Worm (Caenorhabditis elegans) whole organism, mixed stage, embryonic: ENCODE measurements around the gene cdgs-1.

Experiments used
- M03D4.4 ChIP-seq: sonication (generic microtip); optimal IDR thresholded peaks from 2 replicates; lab custom pipeline; 2017; ENCODE audit warnings: mild to moderate bottlenecking, missing genetic modification characterization, missing compliant biosample characterization
- bed-3 ChIP-seq: fragments of 200-800 bp; sonication (Bioruptor generic); optimal IDR thresholded peaks from 3 replicates; lab custom pipeline; 2018; ENCODE audit warnings: mild to moderate bottlenecking, missing genetic modification characterization, moderate library complexity, missing compliant biosample characterization
- blmp-1 ChIP-seq: fragments of 150-350 bp; optimal IDR thresholded peaks from 2 replicates; lab custom pipeline; 2014; ENCODE audit warnings: missing biosample characterization, missing genetic modification characterization
- ceh-39 ChIP-seq: fragments of 150-350 bp; optimal IDR thresholded peaks from 2 replicates; lab custom pipeline; 2014; ENCODE audit warnings: missing biosample characterization, missing genetic modification characterization
- ceh-43 ChIP-seq: fragments of 200-800 bp; sonication (Bioruptor generic); optimal IDR thresholded peaks from 2 replicates; lab custom pipeline; 2018; ENCODE audit warnings: mild to moderate bottlenecking, missing genetic modification characterization, moderate library complexity, missing compliant biosample characterization
- ceh-83 ChIP-seq: fragments of 200-800 bp; sonication (Bioruptor generic); optimal IDR thresholded peaks from 2 replicates; lab custom pipeline; 2018; ENCODE audit warnings: mild to moderate bottlenecking, missing genetic modification characterization, missing compliant biosample characterization
- ces-1 ChIP-seq: fragments of 150-350 bp; optimal IDR thresholded peaks from 2 replicates; lab custom pipeline; 2014; ENCODE audit warnings: missing biosample characterization, missing genetic modification reagents, missing genetic modification characterization
- cnd-1 ChIP-seq: fragments of 200-800 bp; sonication (Bioruptor generic); optimal IDR thresholded peaks from 2 replicates; lab custom pipeline; 2018; ENCODE audit warnings: mild to moderate bottlenecking, missing genetic modification characterization, missing compliant biosample characterization
- elt-1 ChIP-seq: sonication (generic microtip); optimal IDR thresholded peaks from 2 replicates; lab custom pipeline; 2017; ENCODE audit warnings: missing genetic modification characterization, mild to moderate bottlenecking, missing compliant biosample characterization, antibody characterized with exemption, moderate library complexity, borderline replicate concordance; ENCODE audit not compliant: insufficient read depth
- elt-3 ChIP-seq: fragments of 150-350 bp; optimal IDR thresholded peaks from 2 replicates; lab custom pipeline; 2014; ENCODE audit warnings: missing biosample characterization, missing genetic modification characterization
- flh-1 ChIP-seq: fragments of 200-800 bp; sonication (Bioruptor generic); optimal IDR thresholded peaks from 2 replicates; lab custom pipeline; 2018; ENCODE audit warnings: mild to moderate bottlenecking, missing genetic modification characterization, moderate library complexity, missing compliant biosample characterization
- ham-2 ChIP-seq: fragments of 200-800 bp; sonication (Bioruptor generic); optimal IDR thresholded peaks from 2 replicates; lab custom pipeline; 2018; ENCODE audit warnings: mild to moderate bottlenecking, missing genetic modification characterization, missing compliant biosample characterization
- hlh-1 ChIP-seq: fragments of 150-350 bp; optimal IDR thresholded peaks from 2 replicates; lab custom pipeline; 2014; ENCODE audit warnings: missing biosample characterization, missing genetic modification reagents, missing genetic modification characterization
- lin-32 ChIP-seq: fragments of 200-800 bp; sonication (Bioruptor generic); optimal IDR thresholded peaks from 2 replicates; lab custom pipeline; 2018; ENCODE audit warnings: mild to moderate bottlenecking, missing genetic modification characterization, missing compliant biosample characterization
- lsy-2 ChIP-seq: fragments of 150-350 bp; optimal IDR thresholded peaks from 2 replicates; lab custom pipeline; 2014; ENCODE audit warnings: missing biosample characterization, missing genetic modification characterization
- mep-1 ChIP-seq: fragments of 150-350 bp; optimal IDR thresholded peaks from 2 replicates; lab custom pipeline; 2017; ENCODE audit warnings: missing biosample characterization, missing genetic modification reagents, missing genetic modification characterization, inconsistent platforms
- mls-2 ChIP-seq: sonication (generic microtip); optimal IDR thresholded peaks from 2 replicates; lab custom pipeline; 2016; ENCODE audit warnings: mild to moderate bottlenecking, missing genetic modification characterization, moderate library complexity, missing compliant biosample characterization
- nhr-12 ChIP-seq: fragments of 150-350 bp; optimal IDR thresholded peaks from 2 replicates; lab custom pipeline; 2014; ENCODE audit warnings: missing biosample characterization, missing genetic modification characterization
- nhr-237 ChIP-seq: fragments of 150-350 bp; optimal IDR thresholded peaks from 2 replicates; lab custom pipeline; 2014; ENCODE audit warnings: missing biosample characterization, missing genetic modification characterization
- nhr-28 ChIP-seq: fragments of 150-350 bp; optimal IDR thresholded peaks from 2 replicates; lab custom pipeline; 2014; ENCODE audit warnings: missing biosample characterization, missing genetic modification characterization
- nhr-76 ChIP-seq: sonication (generic microtip); optimal IDR thresholded peaks from 2 replicates; lab custom pipeline; 2017; ENCODE audit warnings: missing biosample characterization, missing genetic modification characterization
- pha-4 ChIP-seq: fragments of 150-350 bp; optimal IDR thresholded peaks from 2 replicates; lab custom pipeline; 2018; ENCODE audit warnings: missing biosample characterization, missing genetic modification reagents, missing genetic modification characterization
- sem-2 ChIP-seq: fragments of 200-800 bp; sonication (Bioruptor generic); optimal IDR thresholded peaks from 2 replicates; lab custom pipeline; 2018; ENCODE audit warnings: mild to moderate bottlenecking, missing genetic modification characterization, missing compliant biosample characterization
- snpc-4 ChIP-seq: fragments of 150-350 bp; optimal IDR thresholded peaks from 2 replicates; lab custom pipeline; 2014; ENCODE audit warnings: missing biosample characterization, missing genetic modification characterization
- sptf-1 ChIP-seq: sonication (generic microtip); optimal IDR thresholded peaks from 2 replicates; lab custom pipeline; 2017; ENCODE audit warnings: mild to moderate bottlenecking, missing genetic modification characterization, moderate library complexity, missing compliant biosample characterization
- tbx-8 ChIP-seq: fragments of 200-800 bp; sonication (Bioruptor generic); optimal IDR thresholded peaks from 2 replicates; lab custom pipeline; 2018; ENCODE audit warnings: mild to moderate bottlenecking, missing genetic modification characterization, moderate library complexity, missing compliant biosample characterization
- unc-120 ChIP-seq: sonication (generic microtip); optimal IDR thresholded peaks from 2 replicates; lab custom pipeline; 2017; ENCODE audit warnings: missing genetic modification characterization, missing compliant biosample characterization; ENCODE audit not compliant: poor library complexity, severe bottlenecking
- unc-39 ChIP-seq: fragments of 150-350 bp; optimal IDR thresholded peaks from 2 replicates; lab custom pipeline; 2014; ENCODE audit warnings: missing biosample characterization, missing genetic modification characterization
- unc-62 ChIP-seq: fragments of 150-350 bp; optimal IDR thresholded peaks from 2 replicates; lab custom pipeline; 2014; ENCODE audit warnings: missing biosample characterization, missing genetic modification reagents, missing genetic modification characterization
- zip-8 ChIP-seq: fragments of 150-350 bp; optimal IDR thresholded peaks from 2 replicates; lab custom pipeline; 2014; ENCODE audit warnings: missing biosample characterization, missing genetic modification characterization
- ztf-11 ChIP-seq: fragments of 150-350 bp; optimal IDR thresholded peaks from 2 replicates; lab custom pipeline; 2014; ENCODE audit warnings: missing biosample characterization, missing genetic modification characterization

cdgs-1 gene

ce11 chrIV:7789521-7789949, 26.0 kb downstream of the cdgs-1 start, which contains the start of gene imp-3:
Gene imp-3 (minus strand): TSS chrIV:7789613.
- TF ChIP-seq snpc-4 (tag; lab: Kevin White, UChicago) (no peak), sptf-1 (tag; lab: Kevin White, UChicago) (no peak), ceh-39 (tag; lab: Kevin White, UChicago) (no peak), ham-2 (no peak), mls-2 (tag; lab: Kevin White, UChicago) (no peak), ceh-83 (GFP tag; lab: Kevin White, UChicago) (no peak), cnd-1 (tag; lab: Kevin White, UChicago) (no peak), zip-8 (no peak), mep-1 (tag; lab: Kevin White, UChicago) (no peak), ztf-11 (tag; lab: Kevin White, UChicago) (no peak), ces-1 (GFP tag; lab: Kevin White, UChicago) (no peak), elt-1 (tag; lab: Kevin White, UChicago) (no peak), sem-2 (GFP tag; lab: Kevin White, UChicago) (peak; percentile 17), lin-32 (GFP tag; lab: Kevin White, UChicago) (no peak), lsy-2 (peak; percentile 25), unc-39 (tag; lab: Kevin White, UChicago) (no peak), hlh-1 (tag; lab: Kevin White, UChicago) (peak; percentile 7), bed-3 (GFP tag; lab: Kevin White, UChicago) (no peak)
- TF ChIP-seq, all 35 proteins: peak for 3

ce11 chrIV:7785506-7786065, 29.9 kb downstream of the cdgs-1 start, which contains the start of gene tag-322:
Gene tag-322 (minus strand): TSS chrIV:7785556.
- TF ChIP-seq nhr-76 (tag; lab: Kevin White, UChicago) (no peak), mls-2 (tag; lab: Kevin White, UChicago) (peak; percentile 17), mep-1 (tag; lab: Kevin White, UChicago) (peak; percentile 64), lsy-2 (peak; percentile 41), ces-1 (GFP tag; lab: Kevin White, UChicago) (peak; percentile 15), blmp-1 (tag; lab: Kevin White, UChicago) (no peak)

- TF ChIP-seq unc-120 (no peak), mls-2 (tag; lab: Kevin White, UChicago) (no peak), nhr-76 (tag; lab: Kevin White, UChicago) (no peak), lsy-2 (no peak), cnd-1 (tag; lab: Kevin White, UChicago) (no peak), ceh-39 (tag; lab: Kevin White, UChicago) (no peak), ceh-83 (GFP tag; lab: Kevin White, UChicago) (no peak), elt-1 (tag; lab: Kevin White, UChicago) (no peak), ham-2 (no peak), flh-1 (GFP tag; lab: Kevin White, UChicago) (no peak), blmp-1 (tag; lab: Kevin White, UChicago) (no peak), ztf-11 (tag; lab: Kevin White, UChicago) (no peak), unc-62 (no peak), mep-1 (tag; lab: Kevin White, UChicago) (no peak), sem-2 (GFP tag; lab: Kevin White, UChicago) (no peak), ces-1 (GFP tag; lab: Kevin White, UChicago) (no peak), nhr-237 (tag; lab: Kevin White, UChicago) (no peak), snpc-4 (tag; lab: Kevin White, UChicago) (no peak)
- TF ChIP-seq, all 35 proteins: peak for 0
These were observed 31.6 kb downstream of the cdgs-1 start, which contains the start of gene tag-321 for ce11 chrIV:7783801-7784411. Gene tag-321 (minus strand): TSS chrIV:7783851.

ce11 chrIV:7782292-7782691, 33.2 kb downstream of the cdgs-1 start, which contains the start of gene sec-10:
Gene sec-10 (minus strand): TSS chrIV:7782499.
- no peak for TF ChIP-seq mls-2 (tag; lab: Kevin White, UChicago)
- no peak for TF ChIP-seq elt-3
- no peak for TF ChIP-seq ceh-43 (GFP tag; lab: Kevin White, UChicago)
- no peak for TF ChIP-seq mep-1 (tag; lab: Kevin White, UChicago)
- TF ChIP-seq nhr-237 (tag; lab: Kevin White, UChicago), result no peak
- no peak for TF ChIP-seq sem-2 (GFP tag; lab: Kevin White, UChicago)

ce11 chrIV:7778865-7779264, 36.7 kb downstream of the cdgs-1 start, which contains the start of gene rpap-3:
Gene rpap-3 (minus strand): TSS chrIV:7778965.
- no peak for TF ChIP-seq lsy-2
- TF ChIP-seq nhr-28 (tag; lab: Kevin White, UChicago), result no peak
- no peak for TF ChIP-seq lin-32 (GFP tag; lab: Kevin White, UChicago)
- TF ChIP-seq tbx-8 (GFP tag; lab: Kevin White, UChicago), result no peak
- TF ChIP-seq nhr-12 (tag; lab: Kevin White, UChicago), result no peak
- no peak for TF ChIP-seq flh-1 (GFP tag; lab: Kevin White, UChicago)
- no peak for TF ChIP-seq blmp-1 (tag; lab: Kevin White, UChicago)
- TF ChIP-seq pha-4 (tag; lab: Kevin White, UChicago), result no peak
- TF ChIP-seq cnd-1 (tag; lab: Kevin White, UChicago), result no peak
- no peak for TF ChIP-seq ham-2
- no peak for TF ChIP-seq unc-62
- TF ChIP-seq ceh-43 (GFP tag; lab: Kevin White, UChicago), result no peak
- no peak for TF ChIP-seq unc-39 (tag; lab: Kevin White, UChicago)
- TF ChIP-seq sptf-1 (tag; lab: Kevin White, UChicago), result no peak
- TF ChIP-seq elt-3, result no peak
- no peak for TF ChIP-seq ces-1 (GFP tag; lab: Kevin White, UChicago)
- TF ChIP-seq unc-120, result no peak
- no peak for TF ChIP-seq ceh-83 (GFP tag; lab: Kevin White, UChicago)
- TF ChIP-seq sem-2 (GFP tag; lab: Kevin White, UChicago), result no peak
- TF ChIP-seq M03D4.4 (tag; lab: Kevin White, UChicago), result no peak
